Worm (Caenorhabditis elegans): ENCODE measurements around the gene ZK856.16.

ce11 chrV:10248255-10248979 lies 43.0 kb upstream of the ZK856.16 start, which contains the start of gene akt-1:
- TF ChIP-seq zag-1 (tag; optimal IDR thresholded peaks at IDR 0.05) (no peak), alr-1 (tag; optimal IDR thresholded peaks at IDR 0.05) (no peak), ztf-4 (tag; optimal IDR thresholded peaks at IDR 0.05) (no peak), snpc-4 (tag; optimal IDR thresholded peaks at IDR 0.05) (no peak), nhr-12 (tag; optimal IDR thresholded peaks at IDR 0.05) (no peak), skn-1 (tag; optimal IDR thresholded peaks at IDR 0.05) (no peak)

All from whole organism, L2 larva.